Fruit fly (Drosophila melanogaster): Measurements from ENCODE around the gene SdhD.
A peak's percentile ranks its signal among the peaks of the same experiment; 100 is the strongest.

Gene SdhD

DNA sequence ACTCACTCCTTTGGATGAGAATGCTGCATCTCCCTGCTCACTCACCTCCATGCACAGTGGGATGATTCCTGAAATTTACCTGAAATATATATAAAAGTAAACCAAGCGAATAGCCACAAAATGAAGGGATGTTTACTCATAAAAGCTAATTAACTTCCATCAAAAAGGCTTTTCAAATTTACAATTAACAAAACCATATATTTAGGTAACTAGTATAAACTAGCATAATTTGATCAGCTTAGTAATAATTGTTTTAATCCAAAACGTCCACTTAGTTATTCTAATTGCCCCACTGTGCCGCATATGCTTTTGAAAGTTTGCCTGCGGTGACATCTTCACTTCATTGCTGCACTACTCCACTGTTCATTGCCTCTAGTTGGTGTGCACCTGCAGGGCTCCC is 23.6 kb upstream of the SdhD start (continued):
- TF ChIP-seq Ets65A (GFP tag) (peak; percentile 95), Pdp1 (GFP tag; optimal IDR thresholded peaks at IDR 0.05) (peak; percentile 9 to 70), pnt (GFP tag; optimal IDR thresholded peaks at IDR 0.05) (peak; percentile 61), CrebB (tag; optimal IDR thresholded peaks at IDR 0.05) (no peak), ab (GFP tag; optimal IDR thresholded peaks at IDR 0.05) (no peak), btn (GFP tag; optimal IDR thresholded peaks at IDR 0.05) (peak; percentile 29), CG17912 (GFP tag; optimal IDR thresholded peaks at IDR 0.05) (no peak), TFAM (GFP tag; optimal IDR thresholded peaks at IDR 0.05) (peak; percentile 2), MTF-1 (GFP tag; optimal IDR thresholded peaks at IDR 0.05; ENCODE audit: borderline replicate concordance) (peak; percentile 17), corto (GFP tag; optimal IDR thresholded peaks at IDR 0.05) (peak; percentile 31), CG9817 (tag; optimal IDR thresholded peaks at IDR 0.05) (peak; percentile 55), gfzf (GFP tag; optimal IDR thresholded peaks at IDR 0.05) (no peak), CG15479 (GFP tag; optimal IDR thresholded peaks at IDR 0.05) (no peak), MBD-R2 (GFP tag; IDR thresholded peaks at IDR 0.05) (no peak), gro (GFP tag; optimal IDR thresholded peaks at IDR 0.05) (no peak), Kr (GFP tag; optimal IDR thresholded peaks at IDR 0.05) (no peak), wek (GFP tag; optimal IDR thresholded peaks at IDR 0.05) (no peak), mam (GFP tag; optimal IDR thresholded peaks at IDR 0.05) (no peak), CG4282 (GFP tag; optimal IDR thresholded peaks at IDR 0.05) (peak; percentile 25), sc (optimal IDR thresholded peaks at IDR 0.05) (no peak), sc (GFP tag; optimal IDR thresholded peaks at IDR 0.05) (peak; percentile 81), CG4854 (GFP tag; optimal IDR thresholded peaks at IDR 0.05) (peak; percentile 33), zf30C (GFP tag; optimal IDR thresholded peaks at IDR 0.05) (no peak), scrt (GFP tag; optimal IDR thresholded peaks at IDR 0.05) (no peak), Atf6 (GFP tag; IDR thresholded peaks at IDR 0.05) (peak; percentile 60; the same call in 1 of the 2 replicates), Six4 (GFP tag; optimal IDR thresholded peaks at IDR 0.05) (peak; percentile 67), CG12299 (tag; optimal IDR thresholded peaks at IDR 0.05) (peak; percentile 11), CG1603 (tag; optimal IDR thresholded peaks at IDR 0.05) (peak; percentile 61), CG9876 (GFP tag; optimal IDR thresholded peaks at IDR 0.05) (peak; percentile 10), repo (GFP tag; optimal IDR thresholded peaks at IDR 0.05) (no peak), sens-2 (GFP tag; IDR thresholded peaks at IDR 0.05) (0 out of 2 replicates have a peak, but pooled peaks have one; percentile 23), sr (GFP tag; IDR thresholded peaks at IDR 0.05) (no peak), nerfin-2 (GFP tag; IDR thresholded peaks at IDR 0.05; ENCODE audit: partially characterized antibody) (no peak), Oaz (GFP tag; IDR thresholded peaks at IDR 0.05) (0 out of 2 replicates have a peak, but pooled peaks have one; percentile 33), Dip2 (GFP tag; IDR thresholded peaks at IDR 0.05) (no peak), vvl (GFP tag; IDR thresholded peaks at IDR 0.05) (peak; percentile 72), pita (GFP tag; optimal IDR thresholded peaks at IDR 0.05) (no peak), zen2 (GFP tag; IDR thresholded peaks at IDR 0.05; ENCODE audit: partially characterized antibody) (no peak), dmrt11E (tag; optimal IDR thresholded peaks at IDR 0.05) (peak; percentile 93), CG2712 (tag; optimal IDR thresholded peaks at IDR 0.05) (peak; percentile 91), run (tag; optimal IDR thresholded peaks at IDR 0.05) (peak; percentile 53), en (GFP tag; optimal IDR thresholded peaks at IDR 0.05) (peak; percentile 17), HHEX (GFP tag; optimal IDR thresholded peaks at IDR 0.05) (peak; percentile 47), schlank (tag; optimal IDR thresholded peaks at IDR 0.05) (no peak), unpg (GFP tag; optimal IDR thresholded peaks at IDR 0.05) (peak; percentile 86), pb (GFP tag; optimal IDR thresholded peaks at IDR 0.05) (peak; percentile 58), lbe (GFP tag; optimal IDR thresholded peaks at IDR 0.05) (no peak), Sry-β (GFP tag; optimal IDR thresholded peaks at IDR 0.05) (no peak), Usf (GFP tag; optimal IDR thresholded peaks at IDR 0.05) (peak; percentile 5), H15 (GFP tag; IDR thresholded peaks at IDR 0.05) (peak; percentile 69; the same call in 2 of the 3 replicates), pho (GFP tag; optimal IDR thresholded peaks at IDR 0.05) (no peak)

Measured in whole organism, embryonic.